Fruit fly (Drosophila melanogaster) whole organism, embryonic: ENCODE data around the gene CG3815.
A peak's percentile ranks its signal among the peaks of the same experiment; 100 is the strongest.

Experiments used
- Abd-B ChIP-seq: fragments of 200-800 bp; sonication (Bioruptor generic); optimal IDR thresholded peaks from 2 replicates; lab custom pipeline; 2018; ENCODE audit warnings: missing biosample characterization, mild to moderate bottlenecking, missing genetic modification characterization, moderate library complexity
- CG1233 ChIP-seq: fragments of 200-800 bp; sonication (Bioruptor generic); optimal IDR thresholded peaks from 4 replicates; lab custom pipeline; 2018; ENCODE audit warnings: missing biosample characterization, mild to moderate bottlenecking, missing genetic modification characterization
- CG12769 ChIP-seq: fragments of 200-800 bp; sonication (Bioruptor generic); optimal IDR thresholded peaks from 2 replicates; lab custom pipeline; 2019; ENCODE audit warnings: missing biosample characterization, mild to moderate bottlenecking, missing genetic modification characterization, moderate library complexity
- CG13424 ChIP-seq: fragments of 200-800 bp; sonication (Bioruptor generic); optimal IDR thresholded peaks from 2 replicates; lab custom pipeline; 2019; ENCODE audit warnings: missing biosample characterization, mild to moderate bottlenecking, missing genetic modification characterization, moderate library complexity
- CG15269 ChIP-seq: fragments of 200-800 bp; sonication (Bioruptor generic); optimal IDR thresholded peaks from 2 replicates; lab custom pipeline; 2018; ENCODE audit warnings: missing biosample characterization, mild to moderate bottlenecking, missing genetic modification characterization, moderate library complexity
- CG17361 ChIP-seq: fragments of 200-800 bp; sonication (Bioruptor generic); IDR thresholded peaks from 3 replicates; pipeline ENCODE4 v1.3.6; 2022; ENCODE audit warnings: missing biosample characterization, missing genetic modification characterization
- CG1832 ChIP-seq: fragments of 200-800 bp; sonication (Bioruptor generic); optimal IDR thresholded peaks from 2 replicates; lab custom pipeline; 2017; ENCODE audit warnings: missing biosample characterization, mild to moderate bottlenecking, missing genetic modification characterization, inconsistent platforms
- CG2678 ChIP-seq: fragments of 200-800 bp; sonication (Bioruptor generic); optimal IDR thresholded peaks from 3 replicates; lab custom pipeline; 2019; ENCODE audit warnings: missing biosample characterization, mild to moderate bottlenecking, missing genetic modification characterization, moderate library complexity
- CG2712 ChIP-seq: fragments of 200-800 bp; optimal IDR thresholded peaks from 3 replicates; lab custom pipeline; 2019; ENCODE audit warnings: missing biosample characterization, mild to moderate bottlenecking, missing genetic modification characterization, moderate library complexity
- CG32772 ChIP-seq: fragments of 200-800 bp; sonication (Bioruptor generic); IDR thresholded peaks from 2 replicates; pipeline ENCODE4 v1.3.6; 2022; ENCODE audit warnings: missing biosample characterization, missing genetic modification characterization
- CG33557 ChIP-seq: fragments of 200-800 bp; sonication (Bioruptor generic); optimal IDR thresholded peaks from 2 replicates; lab custom pipeline; 2019; ENCODE audit warnings: missing biosample characterization, mild to moderate bottlenecking, missing genetic modification characterization, moderate library complexity
- CG43689 ChIP-seq: fragments of 200-800 bp; sonication (Bioruptor generic); IDR thresholded peaks from 2 replicates; pipeline ENCODE4 v1.3.6; 2022; ENCODE audit warnings: missing biosample characterization, missing genetic modification characterization
- CG8089 ChIP-seq: fragments of 200-800 bp; sonication (Bioruptor generic); optimal IDR thresholded peaks from 3 replicates; lab custom pipeline; 2016; ENCODE audit warnings: missing biosample characterization, missing genetic modification characterization
- CG8290 ChIP-seq, 3 experiments: fragments of 200-800 bp; sonication (Bioruptor generic); optimal IDR thresholded peaks; 2 replicates each; lab custom pipeline; 2016 to 2019; ENCODE audit warnings: missing biosample characterization in 3 of 3, missing genetic modification characterization in 3 of 3, mild to moderate bottlenecking in 2 of 3, moderate library complexity in 1 of 3
- CrebB ChIP-seq: fragments of 200-800 bp; sonication (Bioruptor generic); optimal IDR thresholded peaks from 3 replicates; lab custom pipeline; 2018; ENCODE audit warnings: missing biosample characterization, mild to moderate bottlenecking, missing genetic modification characterization
- D19A ChIP-seq: fragments of 200-800 bp; optimal IDR thresholded peaks from 3 replicates; lab custom pipeline; 2019; ENCODE audit warnings: missing biosample characterization, mild to moderate bottlenecking, missing genetic modification characterization, moderate library complexity
- Dek ChIP-seq: fragments of 200-800 bp; sonication (Bioruptor generic); optimal IDR thresholded peaks from 3 replicates; lab custom pipeline; 2019; ENCODE audit warnings: missing biosample characterization, mild to moderate bottlenecking, missing genetic modification characterization, moderate library complexity
- Drgx ChIP-seq: fragments of 200-800 bp; sonication (Bioruptor generic); IDR thresholded peaks from 2 replicates; pipeline ENCODE4 v1.3.6; 2022; ENCODE audit warnings: missing biosample characterization, missing genetic modification characterization
- E2f2 ChIP-seq: fragments of 200-800 bp; sonication (Bioruptor generic); IDR thresholded peaks from 2 replicates; pipeline ENCODE4 v1.3.6; 2022; ENCODE audit warnings: missing biosample characterization, missing genetic modification characterization
- Eip74EF ChIP-seq, 2 experiments: fragments of 200-800 bp in 1 of 2; fragments of >200 bp in 1 of 2; sonication (Bioruptor generic) in 1 of 2; optimal IDR thresholded peaks; 2 replicates each; lab custom pipeline; 2017 to 2019; ENCODE audit warnings: missing biosample characterization in 2 of 2, missing genetic modification characterization in 2 of 2, mild to moderate bottlenecking in 1 of 2, moderate library complexity in 1 of 2
- Hr39 ChIP-seq: fragments of >200 bp; optimal IDR thresholded peaks from 2 replicates; lab custom pipeline; 2017
- Hr78 ChIP-seq, 2 experiments: fragments of 200-800 bp in 1 of 2; fragments of >200 bp in 1 of 2; sonication (Bioruptor generic) in 1 of 2; optimal IDR thresholded peaks; 2 replicates each; lab custom pipeline; 2017 to 2019; ENCODE audit warnings: missing biosample characterization in 2 of 2, missing genetic modification characterization in 2 of 2, mild to moderate bottlenecking in 1 of 2, moderate library complexity in 1 of 2
- NFAT ChIP-seq: fragments of 200-800 bp; sonication (Bioruptor generic); IDR thresholded peaks from 2 replicates; pipeline ENCODE4 v1.3.6; 2022; ENCODE audit warnings: missing biosample characterization, missing genetic modification characterization
- Nf-YC ChIP-seq: fragments of 200-800 bp; optimal IDR thresholded peaks from 3 replicates; lab custom pipeline; 2019; ENCODE audit warnings: missing biosample characterization, mild to moderate bottlenecking, missing genetic modification characterization, moderate library complexity
- Opbp ChIP-seq: fragments of 200-800 bp; sonication (Bioruptor generic); IDR thresholded peaks from 3 replicates; pipeline ENCODE4 v1.3.6; 2022; ENCODE audit warnings: missing biosample characterization, missing genetic modification characterization; ENCODE audit not compliant: partially characterized antibody
- Optix ChIP-seq: fragments of 200-800 bp; sonication (Bioruptor generic); IDR thresholded peaks from 3 replicates; pipeline ENCODE4 v1.3.6; 2022; ENCODE audit warnings: missing biosample characterization, missing genetic modification characterization
- Sox102F ChIP-seq: fragments of 200-800 bp; sonication (Bioruptor generic); optimal IDR thresholded peaks from 2 replicates; lab custom pipeline; 2018; ENCODE audit warnings: missing biosample characterization, mild to moderate bottlenecking, missing genetic modification characterization, moderate library complexity
- Ssrp ChIP-seq: fragments of 200-800 bp; sonication (Bioruptor generic); optimal IDR thresholded peaks from 2 replicates; lab custom pipeline; 2018; ENCODE audit warnings: missing biosample characterization, mild to moderate bottlenecking, missing genetic modification characterization, moderate library complexity
- Xrp1 ChIP-seq: fragments of 200-800 bp; sonication (Bioruptor generic); IDR thresholded peaks from 2 replicates; pipeline ENCODE4 v1.3.6; 2022; ENCODE audit warnings: missing biosample characterization, missing genetic modification characterization
- chinmo ChIP-seq: fragments of 200-800 bp; sonication (Bioruptor generic); IDR thresholded peaks from 4 replicates; pipeline ENCODE4 v1.3.6; 2022; ENCODE audit warnings: missing biosample characterization, missing genetic modification characterization; ENCODE audit not compliant: partially characterized antibody
- corto ChIP-seq: fragments of 200-800 bp; sonication (Bioruptor generic); optimal IDR thresholded peaks from 2 replicates; lab custom pipeline; 2016; ENCODE audit warnings: missing biosample characterization, mild to moderate bottlenecking, missing genetic modification characterization, moderate library complexity
- crol ChIP-seq: fragments of 200-800 bp; sonication (Bioruptor generic); IDR thresholded peaks from 2 replicates; pipeline ENCODE4 v1.3.6; 2022; ENCODE audit warnings: missing biosample characterization, missing genetic modification characterization
- dm ChIP-seq: fragments of 200-800 bp; sonication (Bioruptor generic); optimal IDR thresholded peaks from 3 replicates; lab custom pipeline; 2016; ENCODE audit warnings: missing biosample characterization, missing genetic modification characterization
- dmrt99B ChIP-seq: fragments of 200-800 bp; sonication (Bioruptor generic); optimal IDR thresholded peaks from 2 replicates; lab custom pipeline; 2018; ENCODE audit warnings: missing biosample characterization, mild to moderate bottlenecking, missing genetic modification characterization, moderate library complexity
- dysf ChIP-seq: fragments of 200-800 bp; sonication (Bioruptor generic); IDR thresholded peaks from 3 replicates; pipeline ENCODE4 v1.3.6; 2022; ENCODE audit warnings: missing biosample characterization, missing genetic modification characterization
- gem ChIP-seq: fragments of 200-800 bp; sonication (Bioruptor generic); optimal IDR thresholded peaks from 2 replicates; lab custom pipeline; 2019; ENCODE audit warnings: missing biosample characterization, mild to moderate bottlenecking, missing genetic modification characterization, moderate library complexity
- grau ChIP-seq: fragments of 200-800 bp; optimal IDR thresholded peaks from 3 replicates; lab custom pipeline; 2019; ENCODE audit warnings: missing biosample characterization, mild to moderate bottlenecking, missing genetic modification characterization, moderate library complexity
- gt ChIP-seq: fragments of 200-800 bp; sonication (Bioruptor generic); IDR thresholded peaks from 2 replicates; pipeline ENCODE4 v1.3.6; 2022; ENCODE audit warnings: missing biosample characterization, missing genetic modification characterization
- kni ChIP-seq: fragments of 200-800 bp; sonication (Bioruptor generic); optimal IDR thresholded peaks from 3 replicates; lab custom pipeline; 2017; ENCODE audit warnings: mild to moderate bottlenecking, missing biosample characterization, missing genetic modification reagents, missing genetic modification characterization
- nerfin-2 ChIP-seq: fragments of 200-800 bp; sonication (Bioruptor generic); IDR thresholded peaks from 2 replicates; pipeline ENCODE4 v1.3.6; 2022; ENCODE audit warnings: missing biosample characterization, missing genetic modification characterization; ENCODE audit not compliant: partially characterized antibody
- nmo ChIP-seq: fragments of 200-800 bp; sonication (Bioruptor generic); optimal IDR thresholded peaks from 2 replicates; lab custom pipeline; 2018; ENCODE audit warnings: missing biosample characterization, mild to moderate bottlenecking, missing genetic modification characterization, moderate library complexity
- nom ChIP-seq: fragments of 200-800 bp; sonication (Bioruptor generic); optimal IDR thresholded peaks from 2 replicates; lab custom pipeline; 2017; ENCODE audit warnings: missing biosample characterization, missing genetic modification characterization, mild to moderate bottlenecking, moderate library complexity, missing genetic modification reagents
- phol ChIP-seq: fragments of 200-800 bp; sonication (Bioruptor generic); optimal IDR thresholded peaks from 3 replicates; lab custom pipeline; 2018; ENCODE audit warnings: missing biosample characterization, mild to moderate bottlenecking, missing genetic modification characterization, moderate library complexity
- row ChIP-seq: fragments of 200-800 bp; sonication (Bioruptor generic); IDR thresholded peaks from 3 replicates; pipeline ENCODE4 v1.3.6; 2022; ENCODE audit warnings: missing biosample characterization, missing genetic modification characterization
- schlank ChIP-seq: fragments of 200-800 bp; sonication (Bioruptor generic); optimal IDR thresholded peaks from 2 replicates; lab custom pipeline; 2018; ENCODE audit warnings: missing biosample characterization, mild to moderate bottlenecking, missing genetic modification characterization
- slbo ChIP-seq: fragments of 200-800 bp; sonication (Bioruptor generic); IDR thresholded peaks from 2 replicates; pipeline ENCODE4 v1.3.6; 2022; ENCODE audit warnings: missing biosample characterization, missing genetic modification characterization
- tgo ChIP-seq: fragments of 200-800 bp; sonication (Bioruptor generic); IDR thresholded peaks from 3 replicates; pipeline ENCODE4 v1.3.6; 2022; ENCODE audit warnings: missing biosample characterization, missing genetic modification characterization
- tx ChIP-seq: fragments of 200-800 bp; sonication (Bioruptor generic); optimal IDR thresholded peaks from 2 replicates; lab custom pipeline; 2016; ENCODE audit warnings: missing biosample characterization, missing genetic modification characterization

CG3815 gene

DNA sequence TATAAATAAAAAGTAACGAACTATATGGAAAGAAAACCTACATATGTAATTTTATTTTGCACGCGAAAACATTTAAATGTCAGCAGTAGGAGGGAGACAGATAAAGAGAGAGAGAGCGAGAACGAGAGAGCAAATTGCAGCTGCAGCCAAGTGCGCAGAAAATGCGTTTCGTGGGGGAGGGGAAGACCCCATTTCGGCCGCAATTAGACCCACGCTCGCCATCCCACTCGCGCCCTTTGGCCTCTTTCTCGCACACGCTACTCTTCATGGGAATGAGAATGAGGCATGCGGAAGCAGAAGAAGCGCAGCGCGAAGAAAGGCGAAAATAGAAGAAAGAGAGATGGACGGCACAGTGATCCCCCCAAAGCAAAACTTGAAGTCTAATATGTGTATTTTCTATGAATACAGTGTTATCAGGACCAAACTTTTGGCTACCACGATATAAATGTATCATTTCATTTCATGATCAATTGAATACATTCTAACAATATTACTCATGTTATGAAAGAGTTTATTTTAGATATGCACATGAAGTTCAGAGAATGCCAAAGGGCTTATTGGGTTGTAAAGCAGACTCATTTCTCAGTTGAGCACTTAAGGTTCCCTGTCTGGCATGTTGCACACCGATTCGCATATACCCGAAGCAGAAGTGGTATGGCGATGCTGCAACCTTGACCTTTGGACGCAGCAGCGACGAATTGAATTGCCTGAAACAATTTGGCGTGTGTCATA is 38.0 kb downstream of the CG3815 start (continued):
- TF ChIP-seq kni (GFP tag; lab: Kevin White, UChicago) (no peak), CG2678 (tag; lab: Kevin White, UChicago) (peak; percentile 6), CG8290 (GFP tag; optimal IDR thresholded peaks at IDR 0.05; lab: Kevin White, UChicago) (no peak), CG8290 (tag; optimal IDR thresholded peaks at IDR 0.05; lab: Kevin White, UChicago) (peak in 1 of 2 experiments; percentile 18), CG2712 (peak; percentile 1), phol (tag; lab: Kevin White, UChicago) (peak; percentile 2), CG13424 (tag; lab: Kevin White, UChicago) (peak; percentile 26), nmo (GFP tag; lab: Kevin White, UChicago) (peak; percentile 9), Hr39 (lab: Kevin White, UChicago) (no peak), gem (tag; lab: Kevin White, UChicago) (peak; percentile 31), grau (tag; lab: Kevin White, UChicago) (peak; percentile 53), CG12769 (tag; lab: Kevin White, UChicago) (peak; percentile 6), nom (peak; percentile 12), row (peak; percentile 39; the same call in 2 of the 3 replicates), crol (GFP tag; lab: Robert Waterston, UW) (no peak), CG43689 (GFP tag; lab: Robert Waterston, UW) (no peak), Ssrp (tag; lab: Kevin White, UChicago) (peak; percentile 7), Hr78 (GFP tag; optimal IDR thresholded peaks at IDR 0.05; lab: Kevin White, UChicago) (peak in 1 of 2 experiments; percentile 76), Xrp1 (GFP tag; lab: Robert Waterston, UW) (no peak), D19A (peak; percentile 6), dysf (GFP tag; lab: Robert Waterston, UW) (0 out of 3 replicates have a peak, but pooled peaks have one; percentile 16), nerfin-2 (GFP tag; lab: Robert Waterston, UW) (no peak), Drgx (peak; percentile 42; the same call in 1 of the 2 replicates), CG32772 (0 out of 2 replicates have a peak, but pooled peaks have one; percentile 16), CG17361 (GFP tag; lab: Robert Waterston, UW) (peak; percentile 24; the same call in 1 of the 3 replicates), Eip74EF (GFP tag; optimal IDR thresholded peaks at IDR 0.05; lab: Kevin White, UChicago) (peak in 1 of 2 experiments; percentile 26), CG15269 (tag; lab: Kevin White, UChicago) (peak; percentile 12), dmrt99B (peak; percentile 28), CG1832 (GFP tag; lab: Kevin White, UChicago) (peak; percentile 17)
- TF ChIP-seq, all 482 proteins: peak for 30

DNA sequence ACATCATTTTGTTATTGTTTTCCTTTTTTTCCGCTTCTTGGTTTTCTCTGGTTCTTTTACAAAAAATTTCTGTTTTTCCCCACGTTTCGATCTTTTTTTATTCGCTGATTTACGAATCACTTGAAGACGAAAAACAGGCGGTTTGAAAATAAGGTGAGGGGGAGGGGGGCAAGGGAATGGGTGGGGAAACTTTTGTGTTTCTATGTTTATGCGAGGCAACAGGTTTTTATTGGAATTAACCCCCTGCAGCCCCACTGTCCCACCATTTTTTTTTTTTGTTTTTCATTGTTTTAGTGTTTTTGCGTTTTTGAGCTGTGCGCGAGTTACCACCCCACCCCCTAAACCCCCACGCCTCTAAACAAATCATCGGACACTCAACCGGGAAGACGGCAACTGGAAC is 39.8 kb downstream of the CG3815 start:
- TF ChIP-seq dm (GFP tag; lab: Kevin White, UChicago): no peak
- TF ChIP-seq CG1233 (GFP tag; lab: Kevin White, UChicago): no peak
- TF ChIP-seq corto (GFP tag; lab: Kevin White, UChicago): no peak
- TF ChIP-seq CG33557 (GFP tag; lab: Kevin White, UChicago): no peak
- TF ChIP-seq E2f2 (GFP tag; lab: Robert Waterston, UW): no peak
- no peak for TF ChIP-seq Dek (tag; lab: Kevin White, UChicago)
- TF ChIP-seq crol (GFP tag; lab: Robert Waterston, UW): peak; percentile 64
- TF ChIP-seq tx (GFP tag; lab: Kevin White, UChicago): no peak
- no peak for TF ChIP-seq schlank (tag; lab: Kevin White, UChicago)
- no peak for TF ChIP-seq Abd-B (GFP tag; lab: Kevin White, UChicago)
- no peak for TF ChIP-seq Sox102F
- no peak for TF ChIP-seq CG8089
- TF ChIP-seq Optix (GFP tag; lab: Robert Waterston, UW): no peak
- TF ChIP-seq tgo (GFP tag; lab: Robert Waterston, UW): no peak
- no peak for TF ChIP-seq gt (GFP tag; lab: Robert Waterston, UW)
- no peak for TF ChIP-seq slbo (GFP tag; lab: Robert Waterston, UW)
- TF ChIP-seq CrebB: no peak
- TF ChIP-seq chinmo (GFP tag; lab: Robert Waterston, UW): peak; percentile 58; the same call in 1 of the 4 replicates
- 0 out of 2 replicates have a peak, but pooled peaks have one; percentile 5 for TF ChIP-seq NFAT
- TF ChIP-seq Nf-YC (tag; lab: Kevin White, UChicago): no peak
- no peak for TF ChIP-seq Opbp (GFP tag; lab: Robert Waterston, UW)
